Worm (Caenorhabditis elegans): ENCODE measurements around the gene phat-3.

DNA sequence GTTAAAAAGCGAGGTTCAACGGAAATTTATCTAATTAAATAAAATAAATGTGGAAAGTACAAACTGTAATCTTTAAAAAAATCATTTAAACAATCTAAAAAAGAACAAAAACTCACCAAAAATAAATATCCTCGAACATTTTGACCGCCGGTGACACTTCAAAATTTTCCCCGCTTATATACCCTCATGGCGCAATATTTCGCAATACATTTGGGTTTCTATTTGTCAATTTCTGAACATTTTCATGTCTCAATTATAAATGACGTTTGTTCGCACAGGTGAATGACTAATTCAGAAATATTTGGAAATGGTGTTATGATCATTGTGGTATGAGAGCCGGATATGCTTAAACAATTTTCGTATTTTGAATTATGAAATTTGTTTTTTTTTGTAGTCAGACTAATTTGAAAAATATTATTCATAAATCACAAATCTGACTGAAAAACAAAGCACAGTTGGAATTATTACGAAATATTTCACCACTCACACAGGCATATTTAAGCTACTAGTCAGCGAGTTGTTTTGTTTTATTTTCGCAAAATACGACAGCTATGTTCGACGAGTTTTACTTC is 1.8 kb upstream of the phat-3 start, which contains the start of the genes C49G7.10 and irg-2:
- TF ChIP-seq med-1 (GFP tag; optimal IDR thresholded peaks at IDR 0.05; ENCODE audit: insufficient read depth) (no peak), T22C8.4 (GFP tag; IDR thresholded peaks at IDR 0.05) (no peak), cog-1 (tag; optimal IDR thresholded peaks at IDR 0.05) (no peak), flt-1 (GFP tag; IDR thresholded peaks at IDR 0.05) (no peak), ztf-29 (GFP tag; IDR thresholded peaks at IDR 0.05) (no peak), ztf-23 (GFP tag; IDR thresholded peaks at IDR 0.05) (no peak)
